Fruit fly (Drosophila melanogaster) Kc167 (cell line): Measurements from ENCODE around the gene dls.

Source experiments
- h ChIP-seq: fragments of >200 bp; optimal IDR thresholded peaks from 3 replicates; lab custom pipeline; 2018; ENCODE audit warnings: missing external identifiers
- ttk ChIP-seq: sonication (Bioruptor generic); optimal IDR thresholded peaks from 2 replicates; lab custom pipeline; 2017; ENCODE audit warnings: missing external identifiers

dm6 chr3L:16208053-16208838 lies 7.1 kb downstream of the dls start:
- TF ChIP-seq ttk (lab: Kevin White, UChicago) = no peak
- no peak for TF ChIP-seq h (lab: Kevin White, UChicago)
